Worm (Caenorhabditis elegans): Measurements from ENCODE around the gene smcl-1.
A peak's percentile ranks its signal among the peaks of the same experiment; 100 is the strongest.

The smcl-1 gene

ce11 chrX:11732752-11733151 lies 39.5 kb downstream of the smcl-1 start:
- TF ChIP-seq rnt-1 (tag; optimal IDR thresholded peaks at IDR 0.05) (no peak), npax-4 (tag; optimal IDR thresholded peaks at IDR 0.05) (no peak), hlh-6 (tag; optimal IDR thresholded peaks at IDR 0.05) (no peak), ceh-19 (GFP tag; optimal IDR thresholded peaks at IDR 0.05) (no peak), ceh-18 (tag; optimal IDR thresholded peaks at IDR 0.05) (no peak), nhr-232 (tag; optimal IDR thresholded peaks at IDR 0.05) (no peak), zip-5 (tag; optimal IDR thresholded peaks at IDR 0.05) (no peak), C08G9.2 (tag; optimal IDR thresholded peaks at IDR 0.05) (no peak)

- TF ChIP-seq pha-4 (tag; optimal IDR thresholded peaks at IDR 0.05) (no peak), ceh-18 (tag; optimal IDR thresholded peaks at IDR 0.05) (no peak), ahr-1 (tag; optimal IDR thresholded peaks at IDR 0.05) (no peak), npax-4 (tag; optimal IDR thresholded peaks at IDR 0.05) (no peak), madf-2 (tag; optimal IDR thresholded peaks at IDR 0.05) (no peak), ceh-45 (GFP tag; IDR thresholded peaks at IDR 0.05) (no peak), ceh-6 (GFP tag; optimal IDR thresholded peaks at IDR 0.05) (no peak), ama-1 (optimal IDR thresholded peaks at IDR 0.05) (no peak), hlh-6 (tag; optimal IDR thresholded peaks at IDR 0.05) (no peak), hlh-8 (tag; optimal IDR thresholded peaks at IDR 0.05) (no peak), ceh-14 (tag; optimal IDR thresholded peaks at IDR 0.05) (no peak), ets-4 (tag; optimal IDR thresholded peaks at IDR 0.05) (no peak), unc-55 (GFP tag; optimal IDR thresholded peaks at IDR 0.05) (no peak), unc-86 (tag; optimal IDR thresholded peaks at IDR 0.05) (no peak), fax-1 (tag; optimal IDR thresholded peaks at IDR 0.05) (no peak), tbx-7 (tag; optimal IDR thresholded peaks at IDR 0.05) (no peak), hlh-15 (tag; optimal IDR thresholded peaks at IDR 0.05) (no peak), sox-4 (tag; optimal IDR thresholded peaks at IDR 0.05) (no peak), ceh-19 (GFP tag; optimal IDR thresholded peaks at IDR 0.05) (no peak)
These were observed 40.8 kb downstream of the smcl-1 start for ce11 chrX:11734110-11734509.

- TF ChIP-seq pha-4 (tag; optimal IDR thresholded peaks at IDR 0.05) = no peak
- no peak for TF ChIP-seq eyg-1 (tag; optimal IDR thresholded peaks at IDR 0.05)
- TF ChIP-seq sdc-2 (tag; optimal IDR thresholded peaks at IDR 0.05) = no peak
- TF ChIP-seq ttx-3 (tag; optimal IDR thresholded peaks at IDR 0.05) = no peak
- no peak for TF ChIP-seq ceh-30 (tag; optimal IDR thresholded peaks at IDR 0.05)
- no peak for TF ChIP-seq fax-1 (tag; optimal IDR thresholded peaks at IDR 0.05)
- no peak for TF ChIP-seq odd-2 (tag; optimal IDR thresholded peaks at IDR 0.05)
- TF ChIP-seq nfya-1 (tag; optimal IDR thresholded peaks at IDR 0.05) = no peak
- TF ChIP-seq ceh-19 (GFP tag; optimal IDR thresholded peaks at IDR 0.05) = no peak
- no peak for TF ChIP-seq fkh-10 (GFP tag; optimal IDR thresholded peaks at IDR 0.05)
- no peak for TF ChIP-seq elt-4 (tag; optimal IDR thresholded peaks at IDR 0.05)
- no peak for TF ChIP-seq pros-1 (tag; optimal IDR thresholded peaks at IDR 0.05)
- TF ChIP-seq elt-2 (tag; optimal IDR thresholded peaks at IDR 0.05) = no peak
- no peak for TF ChIP-seq pha-2 (tag; optimal IDR thresholded peaks at IDR 0.05)
- TF ChIP-seq unc-3 (GFP tag; conservative IDR thresholded peaks at IDR 0.05) = no peak
- no peak for TF ChIP-seq unc-3 (tag; optimal IDR thresholded peaks at IDR 0.05)
- no peak for TF ChIP-seq ceh-18 (tag; optimal IDR thresholded peaks at IDR 0.05)
- TF ChIP-seq unc-42 (tag; optimal IDR thresholded peaks at IDR 0.05) = no peak
- no peak for TF ChIP-seq mec-3 (tag; optimal IDR thresholded peaks at IDR 0.05; ENCODE audit: borderline replicate concordance)
- no peak for TF ChIP-seq ceh-6 (GFP tag; optimal IDR thresholded peaks at IDR 0.05)
These were observed 43.8 kb downstream of the smcl-1 start, which contains the start of gene D1053.3 for ce11 chrX:11737053-11737452. TSS of gene D1053.3 (minus strand) at chrX:11737153.

ce11 chrX:11738602-11739100 lies 45.4 kb downstream of the smcl-1 start, which contains the start of gene nspa-9:
TSS of gene nspa-9 (plus strand) at chrX:11739050.
- TF ChIP-seq hlh-8 (tag; optimal IDR thresholded peaks at IDR 0.05) (no peak), ceh-30 (tag; optimal IDR thresholded peaks at IDR 0.05) (no peak), elt-2 (tag; optimal IDR thresholded peaks at IDR 0.05) (peak; percentile 43), hlh-30 (tag; optimal IDR thresholded peaks at IDR 0.05; ENCODE audit: insufficient read depth) (peak; percentile 1)

Data from whole organism, late embryonic.